Worm (Caenorhabditis elegans) whole organism, L4 larva: ENCODE measurements around the gene C50F4.1.

Experiments used
- D1046.2 ChIP-seq: fragments of 200-800 bp; sonication (Bioruptor generic); IDR thresholded peaks from 2 replicates; pipeline ENCODE4 v1.3.6; 2022; ENCODE audit warnings: missing genetic modification characterization, missing compliant biosample characterization
- F10B5.3 ChIP-seq: sonication (generic microtip); optimal IDR thresholded peaks from 2 replicates; lab custom pipeline; 2016; ENCODE audit warnings: mild to moderate bottlenecking, missing genetic modification characterization, missing compliant biosample characterization
- F26F4.8 ChIP-seq: fragments of 200-800 bp; sonication (Bioruptor generic); conservative IDR thresholded peaks from 2 replicates; pipeline ENCODE4 v1.3.6; 2022; ENCODE audit warnings: missing genetic modification characterization, missing compliant biosample characterization
- F49E8.2 ChIP-seq: sonication (generic microtip); optimal IDR thresholded peaks from 2 replicates; lab custom pipeline; 2016; ENCODE audit warnings: missing compliant biosample characterization, mild to moderate bottlenecking, missing genetic modification characterization, borderline replicate concordance
- R02D3.7 ChIP-seq: fragments of 150-350 bp; sonication (generic microtip); optimal IDR thresholded peaks from 3 replicates; lab custom pipeline; 2014; ENCODE audit warnings: missing biosample characterization, missing genetic modification characterization
- T20F7.1 ChIP-seq: fragments of 200-800 bp; sonication (Bioruptor generic); optimal IDR thresholded peaks from 2 replicates; lab custom pipeline; 2018; ENCODE audit warnings: mild to moderate bottlenecking, missing genetic modification characterization, missing compliant biosample characterization
- T26A8.4 ChIP-seq: fragments of 200-800 bp; sonication (Bioruptor generic); IDR thresholded peaks from 2 replicates; pipeline ENCODE4 v1.3.6; 2022; ENCODE audit warnings: missing genetic modification characterization, missing compliant biosample characterization
- Y105C5A.15 ChIP-seq: fragments of 200-800 bp; sonication (Bioruptor generic); IDR thresholded peaks from 2 replicates; pipeline ENCODE4 v1.3.6; 2022; ENCODE audit warnings: missing genetic modification characterization, missing compliant biosample characterization
- Y48G9A.11 ChIP-seq: fragments of 200-800 bp; sonication (Bioruptor generic); IDR thresholded peaks from 2 replicates; pipeline ENCODE4 v1.3.6; 2022; ENCODE audit warnings: missing genetic modification reagents, missing genetic modification characterization, missing compliant biosample characterization
- Y75B8A.6 ChIP-seq: fragments of 200-800 bp; sonication (Bioruptor generic); IDR thresholded peaks from 2 replicates; pipeline ENCODE4 v1.3.6; 2022; ENCODE audit warnings: missing genetic modification reagents, missing genetic modification characterization, missing compliant biosample characterization
- ZK546.5 ChIP-seq, 2 experiments: sonication (generic microtip); optimal IDR thresholded peaks; 2 replicates each; lab custom pipeline; 2017; ENCODE audit warnings: missing biosample characterization in 2 of 2, missing genetic modification characterization in 2 of 2
- ama-1 ChIP-seq: fragments of 150-350 bp; optimal IDR thresholded peaks from 2 replicates; lab custom pipeline; 2014; ENCODE audit warnings: inconsistent platforms, mixed read lengths
- arid-1 ChIP-seq: fragments of 200-800 bp; sonication (Bioruptor generic); conservative IDR thresholded peaks from 2 replicates; pipeline ENCODE4 v1.3.6; 2022; ENCODE audit warnings: missing genetic modification reagents, missing genetic modification characterization, missing compliant biosample characterization
- ceh-20 ChIP-seq: fragments of 200-800 bp; sonication (Bioruptor generic); IDR thresholded peaks from 2 replicates; pipeline ENCODE4 v1.3.6; 2022; ENCODE audit warnings: missing genetic modification reagents, missing genetic modification characterization, missing compliant biosample characterization
- ceh-44 ChIP-seq: fragments of 200-800 bp; sonication (Bioruptor generic); IDR thresholded peaks from 2 replicates; pipeline ENCODE4 v1.3.6; 2022; ENCODE audit warnings: missing genetic modification reagents, missing genetic modification characterization, missing compliant biosample characterization
- ceh-62 ChIP-seq: sonication (generic microtip); optimal IDR thresholded peaks from 2 replicates; lab custom pipeline; 2017; ENCODE audit warnings: missing biosample characterization, missing genetic modification characterization
- ctbp-1 ChIP-seq: fragments of 200-800 bp; sonication (Bioruptor generic); IDR thresholded peaks from 2 replicates; pipeline ENCODE4 v1.3.6; 2022; ENCODE audit warnings: missing genetic modification reagents, missing genetic modification characterization, missing compliant biosample characterization
- daf-12 ChIP-seq: fragments of 150-350 bp; optimal IDR thresholded peaks from 2 replicates; lab custom pipeline; 2014; ENCODE audit warnings: missing biosample characterization, missing genetic modification reagents, missing genetic modification characterization
- daf-16 ChIP-seq, 3 experiments: sonication (generic microtip); optimal IDR thresholded peaks; 2 replicates each; lab custom pipeline; 2016 to 2017; ENCODE audit warnings: missing genetic modification characterization in 3 of 3, missing genetic modification reagents in 3 of 3, mild to moderate bottlenecking in 2 of 3, missing compliant biosample characterization in 2 of 3, missing biosample characterization in 1 of 3, moderate library complexity in 1 of 3
- daf-19 ChIP-seq: fragments of 200-800 bp; sonication (Bioruptor generic); conservative IDR thresholded peaks from 2 replicates; pipeline ENCODE4 v1.3.6; 2022; ENCODE audit warnings: missing genetic modification characterization, missing compliant biosample characterization
- dmd-6 ChIP-seq: fragments of 200-800 bp; sonication (Bioruptor generic); IDR thresholded peaks from 2 replicates; pipeline ENCODE4 v1.3.6; 2022; ENCODE audit warnings: missing genetic modification reagents, missing genetic modification characterization, missing compliant biosample characterization
- dmd-9 ChIP-seq: fragments of 200-800 bp; sonication (Bioruptor generic); IDR thresholded peaks from 2 replicates; pipeline ENCODE4 v1.3.6; 2022; ENCODE audit warnings: missing genetic modification reagents, missing genetic modification characterization, missing compliant biosample characterization
- duxl-1 ChIP-seq: sonication (generic microtip); optimal IDR thresholded peaks from 2 replicates; lab custom pipeline; 2016; ENCODE audit warnings: mild to moderate bottlenecking, missing genetic modification characterization, moderate library complexity, missing compliant biosample characterization; ENCODE audit not compliant: poor library complexity
- fkh-10 ChIP-seq: fragments of 150-350 bp; optimal IDR thresholded peaks from 2 replicates; lab custom pipeline; 2014; ENCODE audit warnings: missing biosample characterization, missing genetic modification reagents, missing genetic modification characterization
- fos-1 ChIP-seq: fragments of 150-350 bp; optimal IDR thresholded peaks from 2 replicates; lab custom pipeline; 2014; ENCODE audit warnings: missing biosample characterization, missing genetic modification characterization
- hmg-1.1 ChIP-seq: fragments of 200-800 bp; sonication (Bioruptor generic); IDR thresholded peaks from 2 replicates; pipeline ENCODE4 v1.3.6; 2022; ENCODE audit warnings: missing genetic modification reagents, missing genetic modification characterization, missing compliant biosample characterization
- jun-1 ChIP-seq: fragments of 150-350 bp; optimal IDR thresholded peaks from 2 replicates; lab custom pipeline; 2014; ENCODE audit warnings: missing biosample characterization, missing genetic modification reagents, missing genetic modification characterization
- madf-9 ChIP-seq: fragments of 200-800 bp; sonication (Bioruptor generic); conservative IDR thresholded peaks from 2 replicates; pipeline ENCODE4 v1.3.6; 2022; ENCODE audit warnings: missing genetic modification reagents, missing genetic modification characterization, missing compliant biosample characterization
- mep-1 ChIP-seq: fragments of 150-350 bp; sonication (generic microtip); optimal IDR thresholded peaks from 3 replicates; lab custom pipeline; 2014; ENCODE audit warnings: missing biosample characterization, missing genetic modification characterization
- mes-2 ChIP-seq: sonication (generic microtip); optimal IDR thresholded peaks from 2 replicates; lab custom pipeline; 2016; ENCODE audit warnings: missing genotype, mild to moderate bottlenecking, missing genetic modification characterization, missing compliant biosample characterization; ENCODE audit not compliant: poor library complexity, severe bottlenecking
- nhr-10 ChIP-seq: fragments of 150-350 bp; optimal IDR thresholded peaks from 2 replicates; lab custom pipeline; 2014; ENCODE audit warnings: missing biosample characterization, missing genetic modification characterization
- nhr-11 ChIP-seq: fragments of 150-350 bp; optimal IDR thresholded peaks from 2 replicates; lab custom pipeline; 2014; ENCODE audit warnings: missing biosample characterization, missing genetic modification characterization
- nhr-237 ChIP-seq: sonication (generic microtip); optimal IDR thresholded peaks from 2 replicates; lab custom pipeline; 2017; ENCODE audit warnings: missing biosample characterization, missing genetic modification characterization
- nhr-41 ChIP-seq: fragments of 200-800 bp; sonication (Bioruptor generic); IDR thresholded peaks from 2 replicates; pipeline ENCODE4 v1.3.6; 2022; ENCODE audit warnings: missing genetic modification reagents, missing genetic modification characterization, missing compliant biosample characterization
- nhr-42 ChIP-seq: fragments of 200-800 bp; sonication (Bioruptor generic); IDR thresholded peaks from 2 replicates; pipeline ENCODE4 v1.3.6; 2022; ENCODE audit warnings: missing genetic modification characterization, missing compliant biosample characterization
- nhr-6 ChIP-seq: fragments of 150-350 bp; optimal IDR thresholded peaks from 2 replicates; lab custom pipeline; 2014; ENCODE audit warnings: missing biosample characterization, missing genetic modification characterization
- nhr-76 ChIP-seq: fragments of 150-350 bp; optimal IDR thresholded peaks from 2 replicates; lab custom pipeline; 2014; ENCODE audit warnings: missing biosample characterization, missing genetic modification characterization
- php-3 ChIP-seq: fragments of 200-800 bp; sonication (Bioruptor generic); IDR thresholded peaks from 2 replicates; pipeline ENCODE4 v1.3.6; 2022; ENCODE audit warnings: missing genetic modification reagents, missing genetic modification characterization, missing compliant biosample characterization
- pqm-1 ChIP-seq: sonication (generic microtip); optimal IDR thresholded peaks from 2 replicates; lab custom pipeline; 2017; ENCODE audit warnings: missing biosample characterization, missing genetic modification characterization
- rbr-2 ChIP-seq: sonication (generic microtip); optimal IDR thresholded peaks from 2 replicates; lab custom pipeline; 2016; ENCODE audit warnings: missing genotype, missing genetic modification characterization, missing compliant biosample characterization
- saeg-2 ChIP-seq: fragments of 200-800 bp; sonication (Bioruptor generic); IDR thresholded peaks from 2 replicates; pipeline ENCODE4 v1.3.6; 2022; ENCODE audit warnings: missing genetic modification reagents, missing genetic modification characterization, missing compliant biosample characterization
- sdz-12 ChIP-seq: fragments of 200-800 bp; sonication (Bioruptor generic); optimal IDR thresholded peaks from 2 replicates; lab custom pipeline; 2018; ENCODE audit warnings: mild to moderate bottlenecking, missing genetic modification characterization, missing compliant biosample characterization
- skn-1 ChIP-seq: fragments of 150-350 bp; optimal IDR thresholded peaks from 2 replicates; lab custom pipeline; 2014; ENCODE audit warnings: missing biosample characterization, missing genetic modification characterization
- snpc-4 ChIP-seq: fragments of 150-350 bp; optimal IDR thresholded peaks from 2 replicates; lab custom pipeline; 2014; ENCODE audit warnings: missing biosample characterization, missing genetic modification characterization
- spr-3 ChIP-seq: fragments of 200-800 bp; sonication (Bioruptor generic); optimal IDR thresholded peaks from 2 replicates; lab custom pipeline; 2018; ENCODE audit warnings: mild to moderate bottlenecking, missing genetic modification characterization, missing compliant biosample characterization
- tag-97 ChIP-seq: fragments of 200-800 bp; sonication (Bioruptor generic); IDR thresholded peaks from 2 replicates; pipeline ENCODE4 v1.3.6; 2022; ENCODE audit warnings: missing genetic modification characterization, missing compliant biosample characterization
- unc-39 ChIP-seq: sonication (generic microtip); optimal IDR thresholded peaks from 2 replicates; lab custom pipeline; 2017; ENCODE audit warnings: missing biosample characterization, missing genetic modification characterization
- unc-62 ChIP-seq, 3 experiments: fragments of 150-350 bp in 1 of 3; sonication (generic microtip); optimal IDR thresholded peaks in 2 of 3; peaks in 1 of 3; 1 replicate in 1 of 3; 2 replicates in 2 of 3; lab custom pipeline; 2014 to 2017; ENCODE audit warnings: missing biosample characterization in 3 of 3, missing genetic modification characterization in 3 of 3, missing genetic modification reagents in 3 of 3, missing genotype in 1 of 3
- vab-7 ChIP-seq: fragments of 200-800 bp; sonication (Bioruptor generic); IDR thresholded peaks from 2 replicates; pipeline ENCODE4 v1.3.6; 2022; ENCODE audit warnings: missing genetic modification reagents, missing genetic modification characterization, missing compliant biosample characterization
- zfp-2 ChIP-seq: sonication (generic microtip); optimal IDR thresholded peaks from 2 replicates; lab custom pipeline; 2016; ENCODE audit warnings: mild to moderate bottlenecking, missing genetic modification characterization, missing compliant biosample characterization
- ztf-11 ChIP-seq: fragments of 150-350 bp; optimal IDR thresholded peaks from 2 replicates; lab custom pipeline; 2014; ENCODE audit warnings: missing biosample characterization, missing genetic modification characterization

Gene C50F4.1

DNA sequence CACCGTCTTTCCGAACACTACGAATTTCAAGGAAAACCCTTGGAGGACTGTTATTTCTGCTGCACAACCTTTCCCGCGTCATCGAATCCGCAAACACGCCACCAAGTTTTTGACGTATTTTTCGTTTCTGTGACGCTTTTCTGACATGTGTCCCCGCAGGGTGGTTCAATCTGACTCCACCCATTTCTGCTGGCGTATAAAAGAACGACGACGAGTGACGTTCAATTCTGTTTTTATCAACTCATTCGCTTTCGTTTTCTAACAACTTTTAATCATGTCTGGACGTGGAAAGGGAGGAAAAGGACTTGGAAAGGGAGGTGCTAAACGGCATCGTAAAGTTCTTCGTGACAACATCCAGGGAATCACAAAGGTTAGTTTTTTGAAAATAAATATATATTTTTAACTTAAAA is 20.3 kb downstream of the C50F4.1 start, which contains the start of gene his-37 (continued):
- peak; percentile 85 for TF ChIP-seq nhr-76 (tag; lab: Kevin White, UChicago)
- no peak for TF ChIP-seq ceh-44 (GFP tag; lab: Robert Waterston, UW)
- peak; percentile 91 for TF ChIP-seq F10B5.3 (tag; lab: Kevin White, UChicago)
- TF ChIP-seq D1046.2 = peak; percentile 91; the same call in 1 of the 2 replicates
- TF ChIP-seq madf-9 (GFP tag; lab: Robert Waterston, UW) = peak; percentile 98
- TF ChIP-seq duxl-1 (tag; lab: Kevin White, UChicago) = peak; percentile 96
- peak; percentile 54 for TF ChIP-seq snpc-4 (tag; lab: Kevin White, UChicago)
- TF ChIP-seq pqm-1 (tag; lab: Kevin White, UChicago) = peak; percentile 91
- peak in 1 of 2 experiments; percentile 79 for TF ChIP-seq ZK546.5 (tag; optimal IDR thresholded peaks at IDR 0.05; lab: Kevin White, UChicago)
- 0 out of 2 replicates have a peak, but pooled peaks have one; percentile 8 for TF ChIP-seq Y48G9A.11
- TF ChIP-seq vab-7 (GFP tag; lab: Robert Waterston, UW) = peak; percentile 92
- peak; percentile 96 for TF ChIP-seq saeg-2 (GFP tag; lab: Robert Waterston, UW)
- no peak for TF ChIP-seq F26F4.8
- TF ChIP-seq Y105C5A.15 (GFP tag; lab: Robert Waterston, UW) = peak; percentile 61; the same call in 1 of the 2 replicates
- TF ChIP-seq ceh-62 (tag; lab: Kevin White, UChicago) = no peak
- peak; percentile 46 to 100 for TF ChIP-seq unc-62 (GFP tag; optimal IDR thresholded peaks at IDR 0.05 in 1 of 2; lab: Kevin White, UChicago)
- no peak for TF ChIP-seq unc-62 (tag; optimal IDR thresholded peaks at IDR 0.05; lab: Kevin White, UChicago)
- TF ChIP-seq T26A8.4 (GFP tag; lab: Robert Waterston, UW) = peak; percentile 98
- peak; percentile 99 for TF ChIP-seq rbr-2 (tag; lab: Kevin White, UChicago)
- TF ChIP-seq fkh-10 (GFP tag; lab: Kevin White, UChicago) = peak; percentile 98
- no peak for TF ChIP-seq F49E8.2
- TF ChIP-seq unc-39 (tag; lab: Kevin White, UChicago) = peak; percentile 52
- TF ChIP-seq daf-16 (GFP tag; optimal IDR thresholded peaks at IDR 0.05; lab: Kevin White, UChicago) = peak; percentile 71 to 96
- peak; percentile 84 for TF ChIP-seq daf-16 (tag; optimal IDR thresholded peaks at IDR 0.05; lab: Kevin White, UChicago)
- peak; percentile 98 for TF ChIP-seq ctbp-1 (GFP tag; lab: Robert Waterston, UW)
- peak; percentile 88 for TF ChIP-seq nhr-41 (GFP tag; lab: Robert Waterston, UW)
- no peak for TF ChIP-seq ztf-11 (tag; lab: Kevin White, UChicago)
- peak; percentile 92 for TF ChIP-seq arid-1 (GFP tag; lab: Robert Waterston, UW)
- TF ChIP-seq nhr-237 (tag; lab: Kevin White, UChicago) = peak; percentile 82
- TF ChIP-seq nhr-10 (tag; lab: Kevin White, UChicago) = peak; percentile 73
- TF ChIP-seq dmd-9 (GFP tag; lab: Robert Waterston, UW) = peak; percentile 95
- peak; percentile 99 for TF ChIP-seq dmd-6 (GFP tag; lab: Robert Waterston, UW)
- no peak for TF ChIP-seq sdz-12 (GFP tag; lab: Kevin White, UChicago)
- no peak for TF ChIP-seq daf-12 (tag; lab: Kevin White, UChicago)
- peak; percentile 95 for TF ChIP-seq mes-2 (tag; lab: Kevin White, UChicago)
- TF ChIP-seq nhr-11 (tag; lab: Kevin White, UChicago) = peak; percentile 100
- peak; percentile 85 for TF ChIP-seq zfp-2 (tag; lab: Kevin White, UChicago)
- peak; percentile 74 for TF ChIP-seq fos-1
- no peak for TF ChIP-seq R02D3.7 (tag; lab: Kevin White, UChicago)
- TF ChIP-seq php-3 (GFP tag; lab: Robert Waterston, UW) = peak; percentile 94
- peak; percentile 98 for TF ChIP-seq nhr-6
- TF ChIP-seq daf-19 (GFP tag; lab: Robert Waterston, UW) = peak; percentile 97
- TF ChIP-seq tag-97 (GFP tag; lab: Robert Waterston, UW) = no peak
- peak; percentile 97 for TF ChIP-seq hmg-1.1 (GFP tag; lab: Robert Waterston, UW)
- TF ChIP-seq nhr-42 (GFP tag; lab: Robert Waterston, UW) = peak; percentile 97
- peak; percentile 64; the same call in 1 of the 2 replicates for TF ChIP-seq Y75B8A.6
- TF ChIP-seq skn-1 (tag; lab: Kevin White, UChicago) = peak; percentile 78
- peak; percentile 89 for TF ChIP-seq spr-3
- peak; percentile 97 for TF ChIP-seq jun-1 (tag; lab: Kevin White, UChicago)
- peak; percentile 99 for TF ChIP-seq mep-1 (tag; lab: Kevin White, UChicago)
- peak; percentile 96 for TF ChIP-seq T20F7.1 (GFP tag; lab: Kevin White, UChicago)
- peak; percentile 95 for TF ChIP-seq ama-1 (lab: Kevin White, UChicago)
- peak; percentile 99 for TF ChIP-seq ceh-20 (GFP tag; lab: Robert Waterston, UW)
